Fruit fly (Drosophila melanogaster): Measurements from ENCODE around the gene Dys.
A peak's percentile ranks its signal among the peaks of the same experiment; 100 is the strongest.

Dys gene

DNA sequence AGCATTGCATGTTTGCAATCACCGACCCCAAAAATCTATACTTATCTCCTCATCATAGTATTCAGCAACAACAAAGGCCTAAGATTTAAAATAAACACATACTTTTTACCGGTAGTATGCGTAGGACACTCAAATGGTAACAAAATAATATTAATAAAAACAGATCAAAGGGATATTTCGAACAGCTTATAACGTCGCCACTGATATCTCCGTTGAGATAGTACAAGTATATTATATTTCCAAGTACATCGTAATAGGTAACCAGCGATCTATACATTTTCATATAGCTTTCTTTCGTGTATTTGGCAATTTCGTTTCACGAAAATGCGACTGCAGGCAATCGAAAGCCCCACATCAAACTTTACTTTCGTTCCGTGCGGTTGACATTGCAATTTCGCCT, 142.1 kb downstream of the Dys start, which contains the start of gene CG7342:
CG7342 (plus strand) TSS at position 380 of the 400 bp plus-strand sequence.
- TF ChIP-seq D1 (tag; optimal IDR thresholded peaks at IDR 0.05) = no peak
- TF ChIP-seq Ets98B (GFP tag; IDR thresholded peaks at IDR 0.05) = no peak
- TF ChIP-seq EcR (GFP tag; optimal IDR thresholded peaks at IDR 0.05) = no peak
- TF ChIP-seq Pif1A (GFP tag; optimal IDR thresholded peaks at IDR 0.05) = no peak
- TF ChIP-seq CG15710 (tag; optimal IDR thresholded peaks at IDR 0.05) = no peak
- TF ChIP-seq CG32121 (GFP tag; IDR thresholded peaks at IDR 0.05) = no peak
- no peak for TF ChIP-seq CG12605 (GFP tag; IDR thresholded peaks at IDR 0.05)
- TF ChIP-seq CG14655 (GFP tag; optimal IDR thresholded peaks at IDR 0.05) = no peak
- no peak for TF ChIP-seq CG8301 (tag; optimal IDR thresholded peaks at IDR 0.05)
- no peak for TF ChIP-seq CG9948 (tag; optimal IDR thresholded peaks at IDR 0.05)

DNA sequence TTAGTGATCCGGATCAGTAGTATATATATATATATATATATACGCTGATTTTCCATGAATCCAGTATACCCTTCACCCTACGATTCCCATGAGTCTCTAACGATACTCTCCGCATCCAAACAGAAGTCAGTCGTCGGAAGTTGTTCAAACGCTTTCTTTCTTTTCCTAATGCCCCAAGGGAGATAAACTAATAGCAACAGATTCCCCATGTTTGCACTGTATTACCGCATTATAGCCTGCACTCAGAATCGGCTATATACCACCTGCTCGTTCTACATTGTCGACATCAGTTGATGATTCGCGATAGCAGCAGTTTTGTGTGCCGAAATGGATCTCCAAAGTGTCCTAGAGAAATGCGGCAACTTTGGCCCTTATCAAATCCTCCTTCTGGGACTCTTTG, 146.1 kb downstream of the Dys start, which contains the start of gene CG17751:
CG17751 (plus strand) TSS at position 301 of the 400 bp plus-strand sequence.
- TF ChIP-seq fd96Ca (GFP tag; IDR thresholded peaks at IDR 0.05) (no peak), CG14655 (GFP tag; optimal IDR thresholded peaks at IDR 0.05) (no peak), CG15710 (tag; optimal IDR thresholded peaks at IDR 0.05) (no peak), gl (tag; optimal IDR thresholded peaks at IDR 0.05) (no peak), CG8301 (tag; optimal IDR thresholded peaks at IDR 0.05) (no peak), Ets98B (GFP tag; IDR thresholded peaks at IDR 0.05) (no peak), rn (GFP tag; IDR thresholded peaks at IDR 0.05) (no peak), CG13204 (GFP tag; optimal IDR thresholded peaks at IDR 0.05) (no peak), Snoo (tag; optimal IDR thresholded peaks at IDR 0.05) (no peak)

DNA sequence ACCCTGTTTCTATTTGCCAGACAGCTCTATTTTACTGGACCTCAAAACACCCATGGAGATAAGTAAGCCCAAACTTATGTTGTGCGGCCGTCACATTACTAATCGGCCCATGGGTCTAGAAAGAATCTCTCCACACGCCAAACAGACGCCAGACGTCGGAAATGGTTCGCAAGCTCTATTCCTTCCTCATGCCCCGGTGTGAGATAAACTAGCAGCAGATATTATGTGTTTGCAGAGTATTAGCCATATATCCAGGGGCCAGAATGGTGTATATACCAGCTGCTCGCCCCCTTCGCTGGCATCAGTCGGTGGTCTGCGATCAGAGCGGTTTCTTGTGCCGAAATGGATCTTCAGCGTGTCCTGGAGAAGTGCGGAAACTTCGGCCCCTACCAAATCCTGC, 149.0 kb downstream of the Dys start, which contains the start of gene CG17752:
CG17752 (plus strand) TSS at position 301 of the 400 bp plus-strand sequence.
- TF ChIP-seq CG34367 (tag; optimal IDR thresholded peaks at IDR 0.05) (no peak), CG8301 (tag; optimal IDR thresholded peaks at IDR 0.05) (no peak), Pif1B (GFP tag; optimal IDR thresholded peaks at IDR 0.05) (no peak), CG32121 (GFP tag; IDR thresholded peaks at IDR 0.05) (no peak), EcR (GFP tag; optimal IDR thresholded peaks at IDR 0.05) (no peak), CG4496 (GFP tag; IDR thresholded peaks at IDR 0.05) (no peak), CG12605 (GFP tag; IDR thresholded peaks at IDR 0.05) (no peak), rn (GFP tag; IDR thresholded peaks at IDR 0.05) (no peak), CG13204 (GFP tag; optimal IDR thresholded peaks at IDR 0.05) (no peak), CG14655 (GFP tag; optimal IDR thresholded peaks at IDR 0.05) (no peak), Snoo (tag; optimal IDR thresholded peaks at IDR 0.05) (no peak), Ets98B (GFP tag; IDR thresholded peaks at IDR 0.05) (no peak), fd96Ca (GFP tag; IDR thresholded peaks at IDR 0.05) (no peak), CG17806 (tag; optimal IDR thresholded peaks at IDR 0.05) (no peak), D1 (tag; optimal IDR thresholded peaks at IDR 0.05) (no peak)

DNA sequence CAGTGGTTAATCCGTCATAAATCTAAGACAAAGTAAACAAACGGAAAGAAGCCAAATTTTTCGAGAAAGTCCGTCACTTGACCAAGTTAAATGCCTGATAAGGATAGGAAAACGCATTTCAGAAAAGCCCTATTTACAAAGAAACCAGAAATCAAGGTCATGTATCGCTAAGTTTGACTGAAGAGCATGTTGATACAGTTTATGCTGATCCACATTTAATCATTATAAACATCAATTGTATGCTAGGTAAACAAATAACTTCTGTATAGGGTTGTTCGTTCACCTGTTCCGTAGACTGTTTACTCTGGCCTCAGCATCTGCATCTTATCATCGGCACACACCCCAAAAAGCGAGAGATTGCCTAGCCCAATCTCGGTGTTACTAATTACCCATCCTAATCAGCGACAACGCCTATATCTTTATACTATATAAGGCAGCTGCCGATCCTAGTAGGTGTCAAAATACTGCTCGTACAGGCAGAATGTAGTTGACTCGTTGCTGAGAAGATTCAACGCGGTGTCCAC, 152.1 kb downstream of the Dys start, which contains the start of gene CG16727:
CG16727 (plus strand) TSS at position 474 of the 524 bp plus-strand sequence.
- TF ChIP-seq fd96Ca (GFP tag; IDR thresholded peaks at IDR 0.05) (no peak), rn (GFP tag; IDR thresholded peaks at IDR 0.05) (no peak), CG8159 (tag; optimal IDR thresholded peaks at IDR 0.05) (no peak), gl (tag; optimal IDR thresholded peaks at IDR 0.05) (no peak), Ets98B (GFP tag; IDR thresholded peaks at IDR 0.05) (no peak)

DNA sequence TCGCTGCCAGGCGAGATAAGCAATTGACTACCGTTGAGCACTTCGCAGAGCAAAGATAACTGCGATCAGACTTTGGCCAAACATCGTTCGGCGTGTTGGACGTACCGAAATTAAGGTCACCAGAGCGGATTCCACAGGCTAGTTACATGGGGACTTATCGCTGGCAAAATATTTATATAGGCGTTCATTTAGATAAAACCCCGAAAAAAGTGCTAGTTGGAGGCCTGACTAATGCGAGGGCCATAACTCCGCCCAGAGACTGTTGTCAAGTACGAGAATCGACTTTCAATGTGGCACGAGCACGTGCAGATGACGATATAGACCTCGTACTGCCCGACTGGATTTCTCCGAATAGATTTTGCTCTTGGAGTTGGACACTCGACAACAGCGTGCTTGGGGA, 159.0 kb downstream of the Dys start:
- TF ChIP-seq CG9948 (tag; optimal IDR thresholded peaks at IDR 0.05) (no peak), fd96Ca (GFP tag; IDR thresholded peaks at IDR 0.05) (no peak), Snoo (tag; optimal IDR thresholded peaks at IDR 0.05) (no peak), CG4496 (GFP tag; IDR thresholded peaks at IDR 0.05) (0 out of 3 replicates have a peak, but pooled peaks have one; percentile 43), CG17806 (tag; optimal IDR thresholded peaks at IDR 0.05) (no peak)

DNA sequence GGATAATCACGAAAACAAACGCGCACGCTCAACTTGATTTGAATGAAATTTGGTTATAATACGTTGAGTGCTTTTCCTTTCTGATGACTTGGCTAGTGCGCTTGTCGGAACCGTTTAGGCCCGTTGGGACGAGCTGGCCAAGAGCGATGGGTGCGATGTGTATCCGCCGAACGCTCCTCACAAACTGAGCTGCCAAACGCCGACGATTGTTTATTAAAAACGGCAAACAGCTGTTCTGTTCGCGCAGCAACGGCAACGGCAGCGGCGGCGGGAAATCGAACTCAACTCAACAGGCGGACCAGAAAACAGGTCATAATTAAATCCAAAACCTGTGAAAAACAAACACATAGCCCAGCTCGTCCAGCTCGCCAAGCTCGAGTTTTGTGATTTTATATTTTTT, 160.1 kb downstream of the Dys start:
- TF ChIP-seq rn (GFP tag; IDR thresholded peaks at IDR 0.05) = no peak
- TF ChIP-seq CG12605 (GFP tag; IDR thresholded peaks at IDR 0.05) = no peak
- TF ChIP-seq D1 (tag; optimal IDR thresholded peaks at IDR 0.05) = no peak
- no peak for TF ChIP-seq Pif1A (GFP tag; optimal IDR thresholded peaks at IDR 0.05)
- TF ChIP-seq gl (tag; optimal IDR thresholded peaks at IDR 0.05) = no peak

DNA sequence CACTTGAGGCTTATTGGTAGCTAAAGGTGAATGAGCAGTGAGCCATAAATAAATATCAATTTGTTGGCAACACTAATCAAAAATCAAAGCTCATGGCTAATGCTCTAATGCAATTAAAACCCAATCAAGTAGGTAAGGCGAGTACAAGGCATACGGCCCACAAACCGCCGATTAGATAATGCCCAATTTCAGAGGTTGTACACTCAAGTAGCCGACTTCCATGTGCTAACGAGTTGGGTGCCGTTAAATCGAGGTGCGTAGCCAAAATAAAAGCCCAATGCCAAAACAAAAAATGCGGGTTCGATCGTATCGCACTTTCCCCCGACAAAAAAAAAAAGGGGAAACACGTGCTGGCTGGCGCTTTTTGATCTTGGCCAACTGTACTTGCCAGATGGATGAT, 161.1 kb downstream of the Dys start:
- TF ChIP-seq CG34367 (tag; optimal IDR thresholded peaks at IDR 0.05) = no peak
- TF ChIP-seq CG8159 (tag; optimal IDR thresholded peaks at IDR 0.05) = no peak

DNA sequence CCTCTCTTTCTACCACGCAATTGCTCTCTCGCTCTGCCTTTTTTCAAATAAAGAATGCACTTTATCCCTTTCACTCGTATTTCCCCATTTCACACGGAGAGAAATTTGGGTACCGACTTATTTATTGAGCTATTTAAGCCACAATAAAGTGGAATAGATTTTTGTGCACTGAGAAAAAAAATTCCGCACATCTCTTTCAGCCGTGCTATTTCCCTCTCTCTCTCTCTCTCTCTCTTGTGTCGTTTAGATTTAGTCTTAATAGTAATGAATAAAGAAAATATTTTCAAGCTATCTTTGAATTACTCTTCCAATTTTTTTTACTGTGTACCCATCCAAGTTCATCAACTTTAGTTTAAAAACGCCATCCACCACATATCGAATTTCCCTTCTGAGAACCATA, 162.7 kb downstream of the Dys start:
- peak; percentile 57 for TF ChIP-seq Pif1B (GFP tag; optimal IDR thresholded peaks at IDR 0.05)
- peak; percentile 76 for TF ChIP-seq fd96Ca (GFP tag; IDR thresholded peaks at IDR 0.05)
- TF ChIP-seq CG10348 (GFP tag; IDR thresholded peaks at IDR 0.05) = no peak
- TF ChIP-seq Snoo (tag; optimal IDR thresholded peaks at IDR 0.05) = peak; percentile 62
- TF ChIP-seq Pif1A (GFP tag; optimal IDR thresholded peaks at IDR 0.05) = peak; percentile 80
- peak; percentile 51; the same call in 1 of the 2 replicates for TF ChIP-seq CG12605 (GFP tag; IDR thresholded peaks at IDR 0.05)
- no peak for TF ChIP-seq D1 (tag; optimal IDR thresholded peaks at IDR 0.05)
- TF ChIP-seq CG34367 (tag; optimal IDR thresholded peaks at IDR 0.05) = peak; percentile 57
- peak; percentile 68 for TF ChIP-seq CG8301 (tag; optimal IDR thresholded peaks at IDR 0.05)
- peak; percentile 65 for TF ChIP-seq CG15710 (tag; optimal IDR thresholded peaks at IDR 0.05)
- peak; percentile 57 for TF ChIP-seq CG17806 (tag; optimal IDR thresholded peaks at IDR 0.05)
- TF ChIP-seq CG32121 (GFP tag; IDR thresholded peaks at IDR 0.05) = peak; percentile 55
- TF ChIP-seq EcR (GFP tag; optimal IDR thresholded peaks at IDR 0.05) = peak; percentile 61
- TF ChIP-seq CG4496 (GFP tag; IDR thresholded peaks at IDR 0.05) = peak; percentile 76
- TF ChIP-seq CG13204 (GFP tag; optimal IDR thresholded peaks at IDR 0.05) = peak; percentile 6
- peak; percentile 65 for TF ChIP-seq Ets98B (GFP tag; IDR thresholded peaks at IDR 0.05)
- TF ChIP-seq gl (tag; optimal IDR thresholded peaks at IDR 0.05) = no peak
- TF ChIP-seq CG14655 (GFP tag; optimal IDR thresholded peaks at IDR 0.05) = peak; percentile 76
- TF ChIP-seq rn (GFP tag; IDR thresholded peaks at IDR 0.05) = peak; percentile 44; the same call in 1 of the 2 replicates
- peak; percentile 62 for TF ChIP-seq CG9948 (tag; optimal IDR thresholded peaks at IDR 0.05)
- peak; percentile 67 for TF ChIP-seq CG8159 (tag; optimal IDR thresholded peaks at IDR 0.05)

All from whole organism, pupa.